Fruit fly (Drosophila melanogaster): Measurements from ENCODE around the gene CG33647.

CG33647 gene

dm6 chr3L:19258199-19258598 lies 22.0 kb downstream of the CG33647 start:
- TF ChIP-seq Hr96 (GFP tag; optimal IDR thresholded peaks at IDR 0.05) (no peak), cic (GFP tag; optimal IDR thresholded peaks at IDR 0.05) (peak; percentile 6), CG7101 (tag; optimal IDR thresholded peaks at IDR 0.05) (no peak), CG1620 (GFP tag; optimal IDR thresholded peaks at IDR 0.05) (no peak), CG5204 (GFP tag; optimal IDR thresholded peaks at IDR 0.05) (no peak)

DNA sequence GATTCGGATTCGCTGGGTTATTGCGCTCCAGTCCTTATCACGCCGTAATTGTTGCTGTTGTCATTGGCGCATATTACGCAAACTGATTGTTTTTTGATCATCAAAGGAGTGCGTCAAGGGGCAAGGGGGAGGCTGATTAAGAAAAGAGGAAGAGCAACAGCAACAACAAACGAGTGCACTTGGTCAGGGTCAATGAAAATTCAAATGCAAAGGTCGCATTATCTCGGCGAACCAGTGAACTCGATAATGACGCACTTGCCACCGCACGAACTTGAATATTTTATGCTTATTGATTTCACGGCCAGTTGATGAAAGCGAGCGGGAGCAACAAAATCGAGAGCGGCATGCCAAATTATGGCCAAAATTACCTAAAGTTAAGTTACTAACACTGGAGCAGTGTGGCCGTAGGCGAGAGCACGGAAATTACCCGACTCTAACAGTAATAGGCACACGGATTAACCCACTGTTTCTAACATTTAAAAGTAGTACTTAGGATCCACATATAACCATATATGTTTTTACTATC lies 24.2 kb downstream of the CG33647 start, which contains the start of gene nes:
Gene nes, minus strand, starts transcription at position 402 of the 526 bp plus-strand sequence.
- TF ChIP-seq CG5204 (GFP tag; optimal IDR thresholded peaks at IDR 0.05): no peak
- peak; percentile 26 for TF ChIP-seq bab1 (GFP tag; optimal IDR thresholded peaks at IDR 0.05)
- TF ChIP-seq Hr96 (GFP tag; optimal IDR thresholded peaks at IDR 0.05): peak; percentile 29
- peak; percentile 45 for TF ChIP-seq CG12768 (GFP tag; optimal IDR thresholded peaks at IDR 0.05)
- TF ChIP-seq tj (GFP tag; optimal IDR thresholded peaks at IDR 0.05): peak; percentile 48
- no peak for TF ChIP-seq ovo (GFP tag; optimal IDR thresholded peaks at IDR 0.05)
- no peak for TF ChIP-seq pad (GFP tag; optimal IDR thresholded peaks at IDR 0.05)
- peak; percentile 92 for TF ChIP-seq cic (GFP tag; optimal IDR thresholded peaks at IDR 0.05)
- no peak for TF ChIP-seq toe (GFP tag; optimal IDR thresholded peaks at IDR 0.05)
- no peak for TF ChIP-seq Crg-1 (GFP tag; optimal IDR thresholded peaks at IDR 0.05)
- TF ChIP-seq CG11617 (GFP tag; optimal IDR thresholded peaks at IDR 0.05): no peak
- TF ChIP-seq Clk (GFP tag; optimal IDR thresholded peaks at IDR 0.05): no peak
- peak; percentile 72 for TF ChIP-seq Mnt (GFP tag; optimal IDR thresholded peaks at IDR 0.05)
- TF ChIP-seq CG33017 (tag; optimal IDR thresholded peaks at IDR 0.05): no peak
- no peak for TF ChIP-seq CG1620 (GFP tag; optimal IDR thresholded peaks at IDR 0.05)
- peak; percentile 11 for TF ChIP-seq CG7045 (GFP tag; optimal IDR thresholded peaks at IDR 0.05)
- no peak for TF ChIP-seq kay (GFP tag; ENCODE audit: borderline replicate concordance)
- TF ChIP-seq CG7101 (tag; optimal IDR thresholded peaks at IDR 0.05): no peak
- TF ChIP-seq CG14711 (tag; optimal IDR thresholded peaks at IDR 0.05): peak; percentile 8
- TF ChIP-seq cnc (optimal IDR thresholded peaks at IDR 0.05): no peak

dm6 chr3L:19261213-19261612 lies 25.1 kb downstream of the CG33647 start, which contains the start of gene Bet1:
Gene Bet1 (plus strand): TSS chr3L:19261394.
- TF ChIP-seq Hr96 (GFP tag; optimal IDR thresholded peaks at IDR 0.05): no peak
- no peak for TF ChIP-seq CG1620 (GFP tag; optimal IDR thresholded peaks at IDR 0.05)
- TF ChIP-seq CG11617 (GFP tag; optimal IDR thresholded peaks at IDR 0.05): no peak
- TF ChIP-seq kay (GFP tag; ENCODE audit: borderline replicate concordance): no peak
- no peak for TF ChIP-seq bab1 (GFP tag; optimal IDR thresholded peaks at IDR 0.05)
- no peak for TF ChIP-seq cnc (optimal IDR thresholded peaks at IDR 0.05)
- no peak for TF ChIP-seq tj (GFP tag; optimal IDR thresholded peaks at IDR 0.05)
- TF ChIP-seq ovo (GFP tag; optimal IDR thresholded peaks at IDR 0.05): no peak

dm6 chr3L:19261720-19262119 lies 25.6 kb downstream of the CG33647 start:
- TF ChIP-seq toe (GFP tag; optimal IDR thresholded peaks at IDR 0.05) (no peak), CG12768 (GFP tag; optimal IDR thresholded peaks at IDR 0.05) (no peak), CG1620 (GFP tag; optimal IDR thresholded peaks at IDR 0.05) (no peak), Crg-1 (GFP tag; optimal IDR thresholded peaks at IDR 0.05) (no peak), CG14711 (tag; optimal IDR thresholded peaks at IDR 0.05) (no peak), Hr96 (GFP tag; optimal IDR thresholded peaks at IDR 0.05) (no peak), pad (GFP tag; optimal IDR thresholded peaks at IDR 0.05) (no peak), cnc (optimal IDR thresholded peaks at IDR 0.05) (no peak), CG7045 (GFP tag; optimal IDR thresholded peaks at IDR 0.05) (no peak), CG11617 (GFP tag; optimal IDR thresholded peaks at IDR 0.05) (no peak), cic (GFP tag; optimal IDR thresholded peaks at IDR 0.05) (no peak), Mnt (GFP tag; optimal IDR thresholded peaks at IDR 0.05) (no peak), CG5204 (GFP tag; optimal IDR thresholded peaks at IDR 0.05) (no peak), kay (GFP tag; ENCODE audit: borderline replicate concordance) (no peak), CG7101 (tag; optimal IDR thresholded peaks at IDR 0.05) (no peak), bab1 (GFP tag; optimal IDR thresholded peaks at IDR 0.05) (no peak), ovo (GFP tag; optimal IDR thresholded peaks at IDR 0.05) (no peak), Clk (GFP tag; optimal IDR thresholded peaks at IDR 0.05) (no peak)

dm6 chr3L:19263480-19264140 lies 27.4 kb downstream of the CG33647 start, which contains the start of the genes CG42374 and Mettl5:
Gene CG42374 (plus strand): TSS chr3L:19263766.
Gene Mettl5 (plus strand): TSS chr3L:19263766.
- TF ChIP-seq Clk (GFP tag; optimal IDR thresholded peaks at IDR 0.05) (no peak), CG33017 (tag; optimal IDR thresholded peaks at IDR 0.05) (no peak), CG1620 (GFP tag; optimal IDR thresholded peaks at IDR 0.05) (no peak), kay (GFP tag; ENCODE audit: borderline replicate concordance) (no peak), ovo (GFP tag; optimal IDR thresholded peaks at IDR 0.05) (no peak), toe (GFP tag; optimal IDR thresholded peaks at IDR 0.05) (no peak), CG7101 (tag; optimal IDR thresholded peaks at IDR 0.05) (no peak), CG7045 (GFP tag; optimal IDR thresholded peaks at IDR 0.05) (peak; percentile 1), cic (GFP tag; optimal IDR thresholded peaks at IDR 0.05) (no peak), CG12768 (GFP tag; optimal IDR thresholded peaks at IDR 0.05) (no peak), bab1 (GFP tag; optimal IDR thresholded peaks at IDR 0.05) (no peak), CG11617 (GFP tag; optimal IDR thresholded peaks at IDR 0.05) (no peak), cnc (optimal IDR thresholded peaks at IDR 0.05) (no peak), Mnt (GFP tag; optimal IDR thresholded peaks at IDR 0.05) (peak; percentile 92), Crg-1 (GFP tag; optimal IDR thresholded peaks at IDR 0.05) (no peak), Hr96 (GFP tag; optimal IDR thresholded peaks at IDR 0.05) (no peak), tj (GFP tag; optimal IDR thresholded peaks at IDR 0.05) (no peak), pad (GFP tag; optimal IDR thresholded peaks at IDR 0.05) (no peak)

dm6 chr3L:19264141-19264487 lies 28.0 kb downstream of the CG33647 start, which contains the start of gene Max:
Gene Max (minus strand): TSS chr3L:19264184.
- TF ChIP-seq bab1 (GFP tag; optimal IDR thresholded peaks at IDR 0.05) (peak; percentile 77), cnc (optimal IDR thresholded peaks at IDR 0.05) (no peak), CG7045 (GFP tag; optimal IDR thresholded peaks at IDR 0.05) (peak; percentile 62), Clk (GFP tag; optimal IDR thresholded peaks at IDR 0.05) (no peak), CG14711 (tag; optimal IDR thresholded peaks at IDR 0.05) (peak; percentile 77), Mnt (GFP tag; optimal IDR thresholded peaks at IDR 0.05) (peak; percentile 36), CG7101 (tag; optimal IDR thresholded peaks at IDR 0.05) (peak; percentile 74), ovo (GFP tag; optimal IDR thresholded peaks at IDR 0.05) (no peak), pad (GFP tag; optimal IDR thresholded peaks at IDR 0.05) (peak; percentile 43), CG11617 (GFP tag; optimal IDR thresholded peaks at IDR 0.05) (peak; percentile 77), Hr96 (GFP tag; optimal IDR thresholded peaks at IDR 0.05) (no peak), kay (GFP tag; ENCODE audit: borderline replicate concordance) (peak; percentile 71), CG5204 (GFP tag; optimal IDR thresholded peaks at IDR 0.05) (no peak), cic (GFP tag; optimal IDR thresholded peaks at IDR 0.05) (peak; percentile 21), CG12768 (GFP tag; optimal IDR thresholded peaks at IDR 0.05) (peak; percentile 73), toe (GFP tag; optimal IDR thresholded peaks at IDR 0.05) (no peak), Crg-1 (GFP tag; optimal IDR thresholded peaks at IDR 0.05) (peak; percentile 8), CG1620 (GFP tag; optimal IDR thresholded peaks at IDR 0.05) (peak; percentile 32), CG33017 (tag; optimal IDR thresholded peaks at IDR 0.05) (peak; percentile 77), tj (GFP tag; optimal IDR thresholded peaks at IDR 0.05) (peak; percentile 46)

Data from whole organism, adult.